Fruit fly (Drosophila melanogaster) whole organism, embryonic: ENCODE measurements around the gene Nadsyn.

Source experiments
- ATbp ChIP-seq: fragments of 200-800 bp; sonication (Bioruptor generic); optimal IDR thresholded peaks from 2 replicates; lab custom pipeline; 2017; ENCODE audit warnings: missing biosample characterization, mild to moderate bottlenecking, missing genetic modification characterization, missing genetic modification reagents
- CG10209 ChIP-seq: fragments of 200-800 bp; sonication (Bioruptor generic); optimal IDR thresholded peaks from 3 replicates; lab custom pipeline; 2017; ENCODE audit warnings: missing biosample characterization, mild to moderate bottlenecking, missing genetic modification characterization, missing genetic modification reagents
- CG10959 ChIP-seq: fragments of 200-800 bp; sonication (Bioruptor generic); IDR thresholded peaks from 2 replicates; pipeline ENCODE4 v1.3.6; 2022; ENCODE audit warnings: missing biosample characterization, missing genetic modification characterization
- CG11247 ChIP-seq: fragments of 200-800 bp; sonication (Bioruptor generic); IDR thresholded peaks from 2 replicates; pipeline ENCODE4 v1.3.6; 2022; ENCODE audit warnings: missing biosample characterization, missing genetic modification characterization
- CG12155 ChIP-seq: fragments of 200-800 bp; sonication (Bioruptor generic); optimal IDR thresholded peaks from 3 replicates; lab custom pipeline; 2016; ENCODE audit warnings: missing biosample characterization, missing genetic modification characterization
- CG12391 ChIP-seq: fragments of 200-800 bp; sonication (Bioruptor generic); optimal IDR thresholded peaks from 3 replicates; lab custom pipeline; 2018; ENCODE audit warnings: missing biosample characterization, mild to moderate bottlenecking, missing genetic modification characterization, moderate library complexity
- CG13123 ChIP-seq: fragments of 200-800 bp; sonication (Bioruptor generic); optimal IDR thresholded peaks from 2 replicates; lab custom pipeline; 2016; ENCODE audit warnings: missing biosample characterization, missing genetic modification characterization
- CG13894 ChIP-seq: fragments of 200-800 bp; sonication (Bioruptor generic); optimal IDR thresholded peaks from 3 replicates; lab custom pipeline; 2018; ENCODE audit warnings: missing biosample characterization, mild to moderate bottlenecking, missing genetic modification characterization, moderate library complexity
- CG14710 ChIP-seq: fragments of 200-800 bp; sonication (Bioruptor generic); optimal IDR thresholded peaks from 3 replicates; lab custom pipeline; 2019; ENCODE audit warnings: missing biosample characterization, mild to moderate bottlenecking, missing genetic modification characterization, moderate library complexity
- CG15479 ChIP-seq: fragments of 200-800 bp; sonication (Bioruptor generic); optimal IDR thresholded peaks from 3 replicates; lab custom pipeline; 2019; ENCODE audit warnings: missing biosample characterization, mild to moderate bottlenecking, missing genetic modification characterization, moderate library complexity
- CG15514 ChIP-seq: fragments of 200-800 bp; sonication (Bioruptor generic); optimal IDR thresholded peaks from 3 replicates; lab custom pipeline; 2017; ENCODE audit warnings: missing biosample characterization, missing genetic modification characterization, mild to moderate bottlenecking, moderate library complexity, missing genetic modification reagents
- CG15696 ChIP-seq: fragments of 200-800 bp; sonication (Bioruptor generic); optimal IDR thresholded peaks from 2 replicates; lab custom pipeline; 2019; ENCODE audit warnings: missing biosample characterization, mild to moderate bottlenecking, missing genetic modification characterization, moderate library complexity
- CG17186 ChIP-seq: fragments of 200-800 bp; sonication (Bioruptor generic); optimal IDR thresholded peaks from 3 replicates; lab custom pipeline; 2017; ENCODE audit warnings: missing biosample characterization, missing genetic modification reagents, missing genetic modification characterization
- CG18262 ChIP-seq: fragments of 200-800 bp; optimal IDR thresholded peaks from 3 replicates; lab custom pipeline; 2019; ENCODE audit warnings: missing biosample characterization, mild to moderate bottlenecking, missing genetic modification characterization, moderate library complexity
- CG1832 ChIP-seq: fragments of 200-800 bp; sonication (Bioruptor generic); optimal IDR thresholded peaks from 2 replicates; lab custom pipeline; 2017; ENCODE audit warnings: missing biosample characterization, mild to moderate bottlenecking, missing genetic modification characterization, inconsistent platforms
- CG18619 ChIP-seq: fragments of 200-800 bp; sonication (Bioruptor generic); optimal IDR thresholded peaks from 3 replicates; lab custom pipeline; 2017; ENCODE audit warnings: missing biosample characterization, mild to moderate bottlenecking, missing genetic modification characterization
- CG2202 ChIP-seq: fragments of 200-800 bp; sonication (Bioruptor generic); optimal IDR thresholded peaks from 2 replicates; lab custom pipeline; 2018; ENCODE audit warnings: missing biosample characterization, mild to moderate bottlenecking, missing genetic modification characterization
- CG33213 ChIP-seq: fragments of 200-800 bp; sonication (Bioruptor generic); optimal IDR thresholded peaks from 3 replicates; lab custom pipeline; 2016; ENCODE audit warnings: missing biosample characterization, missing genetic modification characterization
- CG4424 ChIP-seq: fragments of 200-800 bp; sonication (Bioruptor generic); optimal IDR thresholded peaks from 3 replicates; lab custom pipeline; 2016; ENCODE audit warnings: missing biosample characterization, missing genetic modification characterization
- CG7839 ChIP-seq: fragments of 200-800 bp; sonication (Bioruptor generic); optimal IDR thresholded peaks from 3 replicates; lab custom pipeline; 2018; ENCODE audit warnings: missing biosample characterization, mild to moderate bottlenecking, missing genetic modification characterization, moderate library complexity
- CG7963 ChIP-seq: fragments of 200-800 bp; sonication (Bioruptor generic); IDR thresholded peaks from 3 replicates; pipeline ENCODE4 v1.3.6; 2022; ENCODE audit warnings: missing biosample characterization, missing genetic modification characterization; ENCODE audit not compliant: partially characterized antibody
- CG8290 ChIP-seq, 3 experiments: fragments of 200-800 bp; sonication (Bioruptor generic); optimal IDR thresholded peaks; 2 replicates each; lab custom pipeline; 2016 to 2019; ENCODE audit warnings: missing biosample characterization in 3 of 3, missing genetic modification characterization in 3 of 3, mild to moderate bottlenecking in 2 of 3, moderate library complexity in 1 of 3
- CG8944 ChIP-seq: fragments of 200-800 bp; sonication (Bioruptor generic); optimal IDR thresholded peaks from 3 replicates; lab custom pipeline; 2016; ENCODE audit warnings: missing biosample characterization, missing genetic modification characterization
- CG9876 ChIP-seq: fragments of 200-800 bp; sonication (Bioruptor generic); optimal IDR thresholded peaks from 2 replicates; lab custom pipeline; 2016; ENCODE audit warnings: missing biosample characterization, missing genetic modification characterization
- Nf-YA ChIP-seq: fragments of 200-800 bp; sonication (Bioruptor generic); IDR thresholded peaks from 2 replicates; pipeline ENCODE4 v1.3.6; 2022; ENCODE audit warnings: missing biosample characterization, missing genetic modification characterization
- NfI ChIP-seq: fragments of 200-800 bp; sonication (Bioruptor generic); optimal IDR thresholded peaks from 3 replicates; lab custom pipeline; 2018; ENCODE audit warnings: missing biosample characterization, mild to moderate bottlenecking, missing genetic modification characterization, moderate library complexity
- Ptx1 ChIP-seq: fragments of 200-800 bp; sonication (Bioruptor generic); IDR thresholded peaks from 2 replicates; pipeline ENCODE4 v1.3.6; 2022; ENCODE audit warnings: missing biosample characterization, missing genetic modification characterization
- Six4 ChIP-seq: fragments of 200-800 bp; sonication (Bioruptor generic); optimal IDR thresholded peaks from 2 replicates; lab custom pipeline; 2016; ENCODE audit warnings: missing biosample characterization, missing genetic modification characterization
- Sry-β ChIP-seq: fragments of 200-800 bp; sonication (Bioruptor generic); optimal IDR thresholded peaks from 2 replicates; lab custom pipeline; 2018; ENCODE audit warnings: missing biosample characterization, mild to moderate bottlenecking, missing genetic modification characterization, moderate library complexity
- TFAM ChIP-seq: fragments of 200-800 bp; sonication (Bioruptor generic); optimal IDR thresholded peaks from 2 replicates; lab custom pipeline; 2017; ENCODE audit warnings: missing biosample characterization, missing genetic modification characterization, inconsistent platforms
- ato ChIP-seq: fragments of 200-800 bp; sonication (Bioruptor generic); IDR thresholded peaks from 2 replicates; pipeline ENCODE4 v1.3.6; 2022; ENCODE audit warnings: missing biosample characterization, missing genetic modification characterization; ENCODE audit not compliant: partially characterized antibody
- btn ChIP-seq: fragments of 200-800 bp; sonication (Bioruptor generic); optimal IDR thresholded peaks from 2 replicates; lab custom pipeline; 2016; ENCODE audit warnings: missing biosample characterization, missing genetic modification characterization
- caup ChIP-seq: fragments of 200-800 bp; sonication (Bioruptor generic); optimal IDR thresholded peaks from 3 replicates; lab custom pipeline; 2017; ENCODE audit warnings: missing biosample characterization, mild to moderate bottlenecking, missing genetic modification characterization, moderate library complexity; ENCODE audit not compliant: severe bottlenecking
- corto ChIP-seq: fragments of 200-800 bp; sonication (Bioruptor generic); optimal IDR thresholded peaks from 2 replicates; lab custom pipeline; 2016; ENCODE audit warnings: missing biosample characterization, mild to moderate bottlenecking, missing genetic modification characterization, moderate library complexity
- dan ChIP-seq: fragments of 200-800 bp; sonication (Bioruptor generic); IDR thresholded peaks from 2 replicates; pipeline ENCODE4 v1.3.6; 2022; ENCODE audit warnings: missing biosample characterization, missing genetic modification characterization
- dati ChIP-seq: fragments of 200-800 bp; sonication (Bioruptor generic); IDR thresholded peaks from 2 replicates; pipeline ENCODE4 v1.3.6; 2022; ENCODE audit warnings: missing biosample characterization, missing genetic modification characterization
- dysf ChIP-seq: fragments of 200-800 bp; sonication (Bioruptor generic); IDR thresholded peaks from 3 replicates; pipeline ENCODE4 v1.3.6; 2022; ENCODE audit warnings: missing biosample characterization, missing genetic modification characterization
- eyg ChIP-seq: fragments of 200-800 bp; sonication (Bioruptor generic); optimal IDR thresholded peaks from 3 replicates; lab custom pipeline; 2016; ENCODE audit warnings: missing biosample characterization, missing genetic modification characterization
- gt ChIP-seq: fragments of 200-800 bp; sonication (Bioruptor generic); IDR thresholded peaks from 2 replicates; pipeline ENCODE4 v1.3.6; 2022; ENCODE audit warnings: missing biosample characterization, missing genetic modification characterization
- her ChIP-seq: fragments of 200-800 bp; sonication (Bioruptor generic); optimal IDR thresholded peaks from 2 replicates; lab custom pipeline; 2016; ENCODE audit warnings: missing biosample characterization, missing genetic modification characterization
- nerfin-2 ChIP-seq: fragments of 200-800 bp; sonication (Bioruptor generic); IDR thresholded peaks from 2 replicates; pipeline ENCODE4 v1.3.6; 2022; ENCODE audit warnings: missing biosample characterization, missing genetic modification characterization; ENCODE audit not compliant: partially characterized antibody
- sens-2 ChIP-seq: fragments of 200-800 bp; sonication (Bioruptor generic); IDR thresholded peaks from 2 replicates; pipeline ENCODE4 v1.3.6; 2022; ENCODE audit warnings: missing biosample characterization, missing genetic modification characterization
- sqz ChIP-seq: fragments of 200-800 bp; sonication (Bioruptor generic); optimal IDR thresholded peaks from 3 replicates; lab custom pipeline; 2018; ENCODE audit warnings: missing biosample characterization, mild to moderate bottlenecking, missing genetic modification characterization
- ssp ChIP-seq: fragments of 200-800 bp; sonication (Bioruptor generic); IDR thresholded peaks from 2 replicates; pipeline ENCODE4 v1.3.6; 2022; ENCODE audit warnings: missing biosample characterization, missing genetic modification characterization
- stwl ChIP-seq: fragments of 200-800 bp; sonication (Bioruptor generic); optimal IDR thresholded peaks from 3 replicates; lab custom pipeline; 2018; ENCODE audit warnings: missing biosample characterization, mild to moderate bottlenecking, missing genetic modification characterization, moderate library complexity
- usp ChIP-seq: fragments of >200 bp; optimal IDR thresholded peaks from 2 replicates; lab custom pipeline; 2017; ENCODE audit warnings: missing biosample characterization, missing genetic modification characterization
- zfh2 ChIP-seq: fragments of 200-800 bp; sonication (Bioruptor generic); optimal IDR thresholded peaks from 2 replicates; lab custom pipeline; 2016; ENCODE audit warnings: missing biosample characterization, missing genetic modification characterization

Nadsyn gene

DNA sequence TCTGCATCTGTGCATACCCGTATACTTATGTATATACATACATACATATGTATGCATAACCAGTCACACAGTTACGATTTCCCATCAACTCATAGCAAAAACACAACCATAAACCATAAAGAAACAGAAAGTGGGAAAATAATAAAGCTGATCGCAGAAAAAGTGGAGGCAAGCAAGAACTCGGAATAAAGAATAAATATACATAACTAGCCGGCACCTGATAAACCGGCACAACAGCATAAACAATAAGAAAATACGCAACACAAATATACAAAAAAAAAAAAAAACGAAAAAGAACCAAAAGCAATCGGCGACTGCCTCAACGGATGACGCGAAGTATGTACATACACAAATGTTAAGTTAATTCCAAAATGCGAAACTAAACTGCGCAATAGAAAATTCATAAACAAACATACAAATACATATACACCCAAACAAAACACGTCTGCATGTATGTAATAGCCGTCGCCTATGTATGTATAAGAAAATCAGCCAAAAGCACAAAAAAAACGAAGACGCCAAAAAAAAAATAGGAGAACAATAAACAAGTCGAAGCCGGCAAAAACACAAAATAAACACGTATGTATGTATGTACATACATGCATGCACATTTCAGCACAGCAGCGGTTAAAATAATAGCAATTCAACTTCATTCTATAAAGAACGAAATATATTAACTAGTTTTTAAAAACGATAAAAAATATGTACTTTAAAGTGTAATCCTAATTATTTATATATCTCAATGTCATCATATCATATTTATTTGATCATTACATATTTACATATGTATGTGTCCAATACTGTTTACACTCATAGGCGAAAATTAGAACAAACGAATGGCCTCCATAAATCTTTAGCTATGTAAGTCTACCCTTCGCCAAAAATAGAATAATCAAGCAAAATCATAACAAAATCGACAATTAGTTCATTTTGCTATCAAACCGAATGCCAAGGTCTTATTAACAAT, 31.1 kb upstream of the Nadsyn start (continued):
- TF ChIP-seq CG4424: peak; percentile 41
- TF ChIP-seq ATbp: no peak
- TF ChIP-seq NfI (GFP tag; lab: Kevin White, UChicago): peak; percentile 67
- TF ChIP-seq CG33213 (GFP tag; lab: Kevin White, UChicago): no peak
- TF ChIP-seq TFAM: no peak
- TF ChIP-seq CG13123 (GFP tag; lab: Kevin White, UChicago): no peak
- no peak for TF ChIP-seq her (GFP tag; lab: Kevin White, UChicago)
- TF ChIP-seq CG15696 (tag; lab: Kevin White, UChicago): no peak
- TF ChIP-seq zfh2 (GFP tag; lab: Kevin White, UChicago): peak; percentile 17
- TF ChIP-seq Ptx1 (GFP tag; lab: Robert Waterston, UW): peak; percentile 82
- no peak for TF ChIP-seq CG10959 (GFP tag; lab: Robert Waterston, UW)
- peak; percentile 74 for TF ChIP-seq CG18262 (tag; lab: Kevin White, UChicago)
- peak; percentile 57 for TF ChIP-seq caup (GFP tag; lab: Kevin White, UChicago)
- TF ChIP-seq CG7963: no peak
- TF ChIP-seq dati (GFP tag; lab: Robert Waterston, UW): no peak
- TF ChIP-seq ssp (GFP tag; lab: Robert Waterston, UW): peak; percentile 53; the same call in 1 of the 2 replicates
- TF ChIP-seq CG1832 (GFP tag; lab: Kevin White, UChicago): no peak
- no peak for TF ChIP-seq CG8944 (GFP tag; lab: Kevin White, UChicago)
- no peak for TF ChIP-seq CG2202 (tag; lab: Kevin White, UChicago)
- peak; percentile 69 for TF ChIP-seq CG10209
- no peak for TF ChIP-seq CG9876 (GFP tag; lab: Kevin White, UChicago)
- TF ChIP-seq CG18619 (GFP tag; lab: Kevin White, UChicago): peak; percentile 57
- no peak for TF ChIP-seq nerfin-2 (GFP tag; lab: Robert Waterston, UW)
- peak; percentile 86; the same call in 2 of the 3 replicates for TF ChIP-seq dysf (GFP tag; lab: Robert Waterston, UW)
- peak; percentile 56 for TF ChIP-seq CG12155 (GFP tag; lab: Kevin White, UChicago)
- TF ChIP-seq CG8290 (GFP tag; optimal IDR thresholded peaks at IDR 0.05; lab: Kevin White, UChicago): no peak
- TF ChIP-seq CG8290 (tag; optimal IDR thresholded peaks at IDR 0.05; lab: Kevin White, UChicago): peak in 1 of 2 experiments; percentile 55
- no peak for TF ChIP-seq Sry-β (GFP tag; lab: Kevin White, UChicago)
- TF ChIP-seq CG13894 (tag; lab: Kevin White, UChicago): peak; percentile 3
- TF ChIP-seq usp (GFP tag; lab: Kevin White, UChicago): no peak
- no peak for TF ChIP-seq gt (GFP tag; lab: Robert Waterston, UW)
- TF ChIP-seq dan (GFP tag; lab: Robert Waterston, UW): no peak
- peak; percentile 25 for TF ChIP-seq Six4 (GFP tag; lab: Kevin White, UChicago)
- no peak for TF ChIP-seq stwl
- TF ChIP-seq corto (GFP tag; lab: Kevin White, UChicago): no peak
- TF ChIP-seq Nf-YA (GFP tag; lab: Robert Waterston, UW): no peak; the same call in 1 of the 2 replicates
- peak; percentile 71; the same call in 1 of the 2 replicates for TF ChIP-seq CG11247 (GFP tag; lab: Robert Waterston, UW)
- no peak for TF ChIP-seq btn (GFP tag; lab: Kevin White, UChicago)
- TF ChIP-seq CG7839 (tag; lab: Kevin White, UChicago): peak; percentile 87
- no peak for TF ChIP-seq ato (GFP tag; lab: Robert Waterston, UW)
- TF ChIP-seq CG17186 (GFP tag; lab: Kevin White, UChicago): no peak
- no peak for TF ChIP-seq eyg (GFP tag; lab: Kevin White, UChicago)
- peak; percentile 38 for TF ChIP-seq CG14710 (tag; lab: Kevin White, UChicago)
- TF ChIP-seq sqz (GFP tag; lab: Kevin White, UChicago): peak; percentile 82
- TF ChIP-seq CG15514: peak; percentile 66
- TF ChIP-seq sens-2 (GFP tag; lab: Robert Waterston, UW): no peak
- TF ChIP-seq CG15479 (GFP tag; lab: Kevin White, UChicago): no peak
- peak; percentile 75 for TF ChIP-seq CG12391 (tag; lab: Kevin White, UChicago)
